Fruit fly (Drosophila melanogaster): Measurements from ENCODE around the gene CG43055.

DNA sequence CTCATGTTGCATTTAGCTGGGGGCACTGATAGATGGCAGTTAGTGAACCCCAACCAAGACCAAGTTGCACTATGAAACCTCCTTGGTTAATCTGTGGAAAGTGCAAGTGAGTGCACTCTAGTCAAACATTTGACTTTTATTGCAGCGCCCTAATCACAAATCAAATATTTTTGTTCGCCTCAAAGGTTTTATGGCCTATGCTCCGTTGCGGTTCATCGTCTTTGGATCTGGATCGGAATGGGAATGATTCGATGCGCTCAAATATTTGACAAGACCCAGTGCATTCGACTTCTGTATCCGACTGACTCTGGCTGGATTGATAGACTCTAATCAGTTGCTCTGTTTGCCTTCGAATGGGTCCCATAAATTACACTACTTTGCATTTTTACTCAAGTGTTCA lies 46.0 kb upstream of the CG43055 start:
- TF ChIP-seq CG8159 (tag; optimal IDR thresholded peaks at IDR 0.05) (no peak), CG14655 (GFP tag; optimal IDR thresholded peaks at IDR 0.05) (no peak), CG15710 (tag; optimal IDR thresholded peaks at IDR 0.05) (no peak), CG12605 (GFP tag; IDR thresholded peaks at IDR 0.05) (no peak), CG8301 (tag; optimal IDR thresholded peaks at IDR 0.05) (no peak), Pif1B (GFP tag; optimal IDR thresholded peaks at IDR 0.05) (no peak), Pif1A (GFP tag; optimal IDR thresholded peaks at IDR 0.05) (no peak), EcR (GFP tag; optimal IDR thresholded peaks at IDR 0.05) (no peak)

Data from whole organism, pupa.